Worm (Caenorhabditis elegans): ENCODE results near the gene C16E9.1.

Gene C16E9.1

DNA sequence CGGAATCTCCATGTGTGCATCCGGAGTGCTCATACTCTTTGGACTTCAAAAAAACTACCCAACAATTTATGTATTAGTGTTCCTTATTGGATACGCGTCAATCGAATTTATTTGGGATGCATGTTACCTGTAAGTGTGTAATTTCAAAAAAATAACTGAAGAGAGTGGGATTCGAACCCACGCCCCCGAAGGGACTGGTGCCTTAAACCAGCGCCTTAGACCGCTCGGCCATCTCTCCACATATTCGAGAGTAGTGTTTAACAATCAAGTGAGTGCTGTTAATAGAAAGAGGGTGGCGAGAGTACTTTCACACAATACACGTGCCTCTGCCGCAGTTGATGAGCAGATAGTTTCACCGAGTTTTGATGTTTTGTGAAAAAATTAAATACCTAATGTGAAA is 37.1 kb upstream of the C16E9.1 start (continued):
- TF ChIP-seq snpc-4 (tag; optimal IDR thresholded peaks at IDR 0.05) (no peak), F16B12.6 (tag; optimal IDR thresholded peaks at IDR 0.05) (no peak), ets-5 (GFP tag; IDR thresholded peaks at IDR 0.05) (no peak), unc-98 (GFP tag; IDR thresholded peaks at IDR 0.05) (no peak), vab-15 (tag; optimal IDR thresholded peaks at IDR 0.05) (no peak), mdl-1 (tag; optimal IDR thresholded peaks at IDR 0.05) (peak in 1 of 2 experiments; percentile 76), ama-1 (optimal IDR thresholded peaks at IDR 0.05) (no peak), grh-1 (GFP tag; IDR thresholded peaks at IDR 0.05) (no peak), swsn-7 (tag; optimal IDR thresholded peaks at IDR 0.05) (peak; percentile 51), ceh-63 (GFP tag; optimal IDR thresholded peaks at IDR 0.05) (no peak), mab-9 (GFP tag; IDR thresholded peaks at IDR 0.05) (peak; percentile 46; the same call in 1 of the 2 replicates), nhr-237 (tag; optimal IDR thresholded peaks at IDR 0.05) (no peak), fkh-8 (tag; optimal IDR thresholded peaks at IDR 0.05) (peak; percentile 30), nhr-85 (tag) (peak; percentile 72), sup-37 (GFP tag; optimal IDR thresholded peaks at IDR 0.05) (no peak), hlh-17 (GFP tag; optimal IDR thresholded peaks at IDR 0.05; ENCODE audit: borderline replicate concordance) (no peak), unc-30 (tag; optimal IDR thresholded peaks at IDR 0.05) (no peak), C04F5.9 (tag; optimal IDR thresholded peaks at IDR 0.05) (no peak), sox-4 (tag; optimal IDR thresholded peaks at IDR 0.05) (no peak), efl-3 (GFP tag; optimal IDR thresholded peaks at IDR 0.05) (no peak), rnt-1 (tag; optimal IDR thresholded peaks at IDR 0.05) (peak; percentile 75), pag-3 (tag; optimal IDR thresholded peaks at IDR 0.05; ENCODE audit: borderline replicate concordance, insufficient read depth) (no peak), xbp-1 (tag; optimal IDR thresholded peaks at IDR 0.05) (peak; percentile 59), egl-13 (tag; optimal IDR thresholded peaks at IDR 0.05) (no peak), tbx-2 (tag; optimal IDR thresholded peaks at IDR 0.05) (peak; percentile 42), ces-1 (GFP tag; optimal IDR thresholded peaks at IDR 0.05) (no peak), snu-23 (GFP tag; optimal IDR thresholded peaks at IDR 0.05) (peak; percentile 73), lin-13 (GFP tag; optimal IDR thresholded peaks at IDR 0.05) (peak; percentile 53), nhr-77 (tag; optimal IDR thresholded peaks at IDR 0.05) (peak; percentile 30), nhr-12 (tag; optimal IDR thresholded peaks at IDR 0.05) (no peak), ceh-82 (tag; optimal IDR thresholded peaks at IDR 0.05) (peak in 2 of 3 experiments; percentile 3 to 43), lsy-2 (tag; optimal IDR thresholded peaks at IDR 0.05) (peak; percentile 16 to 58), fkh-10 (GFP tag; optimal IDR thresholded peaks at IDR 0.05) (no peak), aha-1 (tag; optimal IDR thresholded peaks at IDR 0.05) (no peak), ceh-90 (tag; optimal IDR thresholded peaks at IDR 0.05) (no peak), lin-15B (tag; optimal IDR thresholded peaks at IDR 0.05) (no peak), aly-2 (tag; optimal IDR thresholded peaks at IDR 0.05) (no peak), egl-27 (tag; optimal IDR thresholded peaks at IDR 0.05) (no peak), Y116A8C.19 (tag; optimal IDR thresholded peaks at IDR 0.05; ENCODE audit: borderline replicate concordance) (no peak), nhr-28 (tag; optimal IDR thresholded peaks at IDR 0.05) (no peak), nhr-76 (tag; optimal IDR thresholded peaks at IDR 0.05) (no peak), jun-1 (tag; optimal IDR thresholded peaks at IDR 0.05) (no peak)

DNA sequence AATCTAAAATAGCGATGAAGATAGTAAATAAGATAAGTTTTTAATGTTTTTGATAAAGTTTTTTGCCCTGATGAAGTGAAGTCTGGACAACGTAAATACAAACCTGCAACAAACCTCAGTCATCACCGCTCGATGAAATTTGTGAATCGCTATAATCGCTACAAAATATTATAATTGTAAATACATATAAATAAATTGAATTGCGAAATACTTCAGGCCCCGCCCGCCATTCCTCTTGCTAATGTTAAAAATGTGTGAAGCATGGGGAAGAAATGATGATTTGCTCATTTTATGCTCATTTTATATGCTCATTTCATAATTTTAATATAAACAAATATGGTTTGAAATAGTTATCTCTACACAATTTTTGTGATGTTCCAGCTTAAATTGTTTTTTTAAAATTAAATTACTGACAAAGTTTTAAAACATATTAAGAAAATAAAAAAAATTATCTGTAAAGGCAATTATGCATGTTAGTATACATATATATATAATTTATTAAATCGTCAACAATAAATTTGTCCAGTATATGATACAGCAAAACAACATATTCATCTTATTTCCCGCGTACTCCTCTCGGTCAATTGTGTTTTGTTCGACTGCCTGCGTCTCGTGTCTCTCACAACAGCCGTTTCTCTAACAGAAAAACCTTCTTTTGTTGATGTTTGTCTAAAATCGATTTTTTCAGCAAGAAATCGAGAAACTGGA is 35.8 kb upstream of the C16E9.1 start, which contains the start of gene sid-5:
TSS of gene sid-5 (plus strand) at position 658 of the 708 bp plus-strand sequence.
- TF ChIP-seq F16B12.6 (tag; optimal IDR thresholded peaks at IDR 0.05) (no peak), fkh-8 (tag; optimal IDR thresholded peaks at IDR 0.05) (no peak), efl-1 (optimal IDR thresholded peaks at IDR 0.05) (no peak), efl-1 (GFP tag; optimal IDR thresholded peaks at IDR 0.05 in 1 of 2) (peak in 1 of 2 experiments; percentile 44), pax-3 (tag; optimal IDR thresholded peaks at IDR 0.05) (no peak), lin-14 (GFP tag; optimal IDR thresholded peaks at IDR 0.05) (peak; percentile 24), nhr-19 (GFP tag; conservative IDR thresholded peaks at IDR 0.05) (no peak), unc-30 (tag; optimal IDR thresholded peaks at IDR 0.05) (no peak)
